Fruit fly (Drosophila melanogaster) whole organism, embryonic: ENCODE data around the gene Coq5.

Experiments
- BtbVII ChIP-seq: fragments of 200-800 bp; sonication (Bioruptor generic); optimal IDR thresholded peaks from 3 replicates; lab custom pipeline; 2017; ENCODE audit warnings: missing biosample characterization, mild to moderate bottlenecking, missing genetic modification characterization
- CG10274 ChIP-seq: fragments of 200-800 bp; sonication (Bioruptor generic); optimal IDR thresholded peaks from 3 replicates; lab custom pipeline; 2017; ENCODE audit warnings: missing biosample characterization, mild to moderate bottlenecking, missing genetic modification characterization
- CG10543 ChIP-seq: fragments of 200-800 bp; sonication (Bioruptor generic); optimal IDR thresholded peaks from 3 replicates; lab custom pipeline; 2017; ENCODE audit warnings: missing biosample characterization, mild to moderate bottlenecking, missing genetic modification characterization, moderate library complexity
- CG12236 ChIP-seq: fragments of 200-800 bp; sonication (Bioruptor generic); optimal IDR thresholded peaks from 2 replicates; lab custom pipeline; 2016; ENCODE audit warnings: missing biosample characterization, missing genetic modification characterization
- CG12942 ChIP-seq: fragments of 200-800 bp; sonication (Bioruptor generic); optimal IDR thresholded peaks from 3 replicates; lab custom pipeline; 2016; ENCODE audit warnings: missing biosample characterization, missing genetic modification characterization
- CG13287 ChIP-seq: fragments of 200-800 bp; sonication (Bioruptor generic); IDR thresholded peaks from 2 replicates; pipeline ENCODE4 v1.3.6; 2022; ENCODE audit warnings: missing biosample characterization, missing genetic modification characterization; ENCODE audit not compliant: partially characterized antibody
- CG14667 ChIP-seq: fragments of 200-800 bp; sonication (Bioruptor generic); IDR thresholded peaks from 2 replicates; pipeline ENCODE4 v1.3.6; 2022; ENCODE audit warnings: missing biosample characterization, missing genetic modification characterization
- CG16779 ChIP-seq: fragments of 200-800 bp; sonication (Bioruptor generic); IDR thresholded peaks from 2 replicates; pipeline ENCODE4 v1.3.6; 2022; ENCODE audit warnings: missing biosample characterization, missing genetic modification characterization
- CG16863 ChIP-seq: fragments of 200-800 bp; sonication (Bioruptor generic); optimal IDR thresholded peaks from 3 replicates; lab custom pipeline; 2016; ENCODE audit warnings: missing biosample characterization, missing genetic modification characterization
- CG17802 ChIP-seq: fragments of 200-800 bp; sonication (Bioruptor generic); optimal IDR thresholded peaks from 2 replicates; lab custom pipeline; 2018; ENCODE audit warnings: missing biosample characterization, mild to moderate bottlenecking, missing genetic modification characterization, moderate library complexity
- CG2875 ChIP-seq: fragments of 200-800 bp; sonication (Bioruptor generic); optimal IDR thresholded peaks from 2 replicates; lab custom pipeline; 2017; ENCODE audit warnings: missing biosample characterization, mild to moderate bottlenecking, missing genetic modification characterization, missing genetic modification reagents
- CG31365 ChIP-seq: fragments of 200-800 bp; sonication (Bioruptor generic); optimal IDR thresholded peaks from 2 replicates; lab custom pipeline; 2018; ENCODE audit warnings: missing biosample characterization, mild to moderate bottlenecking, missing genetic modification characterization
- CG31441 ChIP-seq: fragments of 200-800 bp; sonication (Bioruptor generic); IDR thresholded peaks from 2 replicates; pipeline ENCODE4 v1.3.6; 2022; ENCODE audit warnings: missing biosample characterization, missing genetic modification characterization
- CG32532 ChIP-seq: fragments of 200-800 bp; sonication (Bioruptor generic); IDR thresholded peaks from 2 replicates; pipeline ENCODE4 v1.3.6; 2022; ENCODE audit warnings: missing biosample characterization, missing genetic modification characterization
- CG3847 ChIP-seq: fragments of 200-800 bp; sonication (Bioruptor generic); IDR thresholded peaks from 2 replicates; pipeline ENCODE4 v1.3.6; 2022; ENCODE audit warnings: missing biosample characterization, missing genetic modification characterization
- CG4328 ChIP-seq: fragments of 200-800 bp; sonication (Bioruptor generic); optimal IDR thresholded peaks from 3 replicates; lab custom pipeline; 2017; ENCODE audit warnings: missing biosample characterization, missing genetic modification reagents, missing genetic modification characterization
- CG4730 ChIP-seq: fragments of 200-800 bp; sonication (Bioruptor generic); IDR thresholded peaks from 2 replicates; pipeline ENCODE4 v1.3.6; 2022; ENCODE audit warnings: missing biosample characterization, missing genetic modification characterization
- CG7987 ChIP-seq: fragments of 200-800 bp; sonication (Bioruptor generic); optimal IDR thresholded peaks from 2 replicates; lab custom pipeline; 2018; ENCODE audit warnings: missing biosample characterization, mild to moderate bottlenecking, missing genetic modification characterization, moderate library complexity
- CG8359 ChIP-seq: fragments of 200-800 bp; sonication (Bioruptor generic); optimal IDR thresholded peaks from 2 replicates; lab custom pipeline; 2017; ENCODE audit warnings: missing biosample characterization, mild to moderate bottlenecking, missing genetic modification characterization, borderline replicate concordance
- CG8388 ChIP-seq: fragments of 200-800 bp; sonication (Bioruptor generic); optimal IDR thresholded peaks from 2 replicates; lab custom pipeline; 2019; ENCODE audit warnings: missing biosample characterization, mild to moderate bottlenecking, missing genetic modification characterization, moderate library complexity
- CG9215 ChIP-seq: fragments of 200-800 bp; sonication (Bioruptor generic); IDR thresholded peaks from 2 replicates; pipeline ENCODE4 v1.3.6; 2022; ENCODE audit warnings: missing biosample characterization, missing genetic modification characterization
- Dp ChIP-seq: fragments of 200-800 bp; sonication (Bioruptor generic); optimal IDR thresholded peaks from 2 replicates; lab custom pipeline; 2018; ENCODE audit warnings: missing biosample characterization, mild to moderate bottlenecking, missing genetic modification characterization, moderate library complexity
- Eip74EF ChIP-seq, 2 experiments: fragments of 200-800 bp in 1 of 2; fragments of >200 bp in 1 of 2; sonication (Bioruptor generic) in 1 of 2; optimal IDR thresholded peaks; 2 replicates each; lab custom pipeline; 2017 to 2019; ENCODE audit warnings: missing biosample characterization in 2 of 2, missing genetic modification characterization in 2 of 2, mild to moderate bottlenecking in 1 of 2, moderate library complexity in 1 of 2
- Fer1 ChIP-seq: fragments of 200-800 bp; sonication (Bioruptor generic); optimal IDR thresholded peaks from 2 replicates; lab custom pipeline; 2017; ENCODE audit warnings: missing biosample characterization, mild to moderate bottlenecking, missing genetic modification characterization
- Fer2 ChIP-seq: fragments of 200-800 bp; sonication (Bioruptor generic); optimal IDR thresholded peaks from 2 replicates; lab custom pipeline; 2018; ENCODE audit warnings: missing biosample characterization, mild to moderate bottlenecking, missing genetic modification characterization, moderate library complexity
- HLH4C ChIP-seq: fragments of 200-800 bp; sonication (Bioruptor generic); IDR thresholded peaks from 3 replicates; pipeline ENCODE4 v1.3.6; 2022; ENCODE audit warnings: missing biosample characterization, missing genetic modification characterization; ENCODE audit not compliant: partially characterized antibody
- Myb ChIP-seq: fragments of 200-800 bp; sonication (Bioruptor generic); optimal IDR thresholded peaks from 2 replicates; lab custom pipeline; 2016; ENCODE audit warnings: missing biosample characterization, missing genetic modification characterization
- NC2α ChIP-seq: fragments of 200-800 bp; sonication (Bioruptor generic); optimal IDR thresholded peaks from 2 replicates; lab custom pipeline; 2016; ENCODE audit warnings: missing biosample characterization, missing genetic modification characterization
- NK7.1 ChIP-seq: fragments of 200-800 bp; sonication (Bioruptor generic); optimal IDR thresholded peaks from 3 replicates; lab custom pipeline; 2016; ENCODE audit warnings: missing biosample characterization, missing genetic modification characterization
- Oli ChIP-seq: fragments of 200-800 bp; sonication (Bioruptor generic); optimal IDR thresholded peaks from 2 replicates; lab custom pipeline; 2018; ENCODE audit warnings: missing biosample characterization, mild to moderate bottlenecking, missing genetic modification characterization, moderate library complexity
- Rfx ChIP-seq: fragments of 200-800 bp; sonication (Bioruptor generic); IDR thresholded peaks from 2 replicates; pipeline ENCODE4 v1.3.6; 2022; ENCODE audit warnings: missing biosample characterization, missing genetic modification characterization
- Sry-β ChIP-seq: fragments of 200-800 bp; sonication (Bioruptor generic); optimal IDR thresholded peaks from 2 replicates; lab custom pipeline; 2018; ENCODE audit warnings: missing biosample characterization, mild to moderate bottlenecking, missing genetic modification characterization, moderate library complexity
- Xbp1 ChIP-seq: fragments of 200-800 bp; sonication (Bioruptor generic); optimal IDR thresholded peaks from 3 replicates; lab custom pipeline; 2016; ENCODE audit warnings: missing biosample characterization, mild to moderate bottlenecking, missing genetic modification characterization
- bab2 ChIP-seq: fragments of 200-800 bp; sonication (Bioruptor generic); optimal IDR thresholded peaks from 2 replicates; lab custom pipeline; 2016; ENCODE audit warnings: missing biosample characterization, missing genetic modification characterization
- bigmax ChIP-seq: fragments of 200-800 bp; sonication (Bioruptor generic); optimal IDR thresholded peaks from 2 replicates; lab custom pipeline; 2018; ENCODE audit warnings: missing biosample characterization, mild to moderate bottlenecking, missing genetic modification characterization
- cas ChIP-seq: fragments of 200-800 bp; sonication (Bioruptor generic); IDR thresholded peaks from 2 replicates; pipeline ENCODE4 v1.3.6; 2022; ENCODE audit warnings: missing biosample characterization, missing genetic modification characterization
- caup ChIP-seq: fragments of 200-800 bp; sonication (Bioruptor generic); optimal IDR thresholded peaks from 3 replicates; lab custom pipeline; 2017; ENCODE audit warnings: missing biosample characterization, mild to moderate bottlenecking, missing genetic modification characterization, moderate library complexity; ENCODE audit not compliant: severe bottlenecking
- dysf ChIP-seq: fragments of 200-800 bp; sonication (Bioruptor generic); IDR thresholded peaks from 3 replicates; pipeline ENCODE4 v1.3.6; 2022; ENCODE audit warnings: missing biosample characterization, missing genetic modification characterization
- en ChIP-seq: fragments of 200-800 bp; sonication (Bioruptor generic); optimal IDR thresholded peaks from 2 replicates; lab custom pipeline; 2016; ENCODE audit warnings: missing biosample characterization, missing genetic modification characterization
- fu2 ChIP-seq: fragments of 200-800 bp; sonication (Bioruptor generic); optimal IDR thresholded peaks from 2 replicates; lab custom pipeline; 2016; ENCODE audit warnings: missing biosample characterization, missing genetic modification characterization
- jigr1 ChIP-seq: fragments of 200-800 bp; sonication (Bioruptor generic); IDR thresholded peaks from 3 replicates; pipeline ENCODE4 v1.3.6; 2022; ENCODE audit warnings: missing biosample characterization, missing genetic modification characterization
- kay ChIP-seq: fragments of 200-800 bp; sonication (Bioruptor generic); optimal IDR thresholded peaks from 2 replicates; lab custom pipeline; 2016; ENCODE audit warnings: missing biosample characterization, missing genetic modification characterization
- lilli ChIP-seq: fragments of 200-800 bp; sonication (Bioruptor generic); optimal IDR thresholded peaks from 3 replicates; lab custom pipeline; 2016; ENCODE audit warnings: missing biosample characterization, missing genetic modification characterization
- maf-S ChIP-seq: fragments of 200-800 bp; sonication (Bioruptor generic); optimal IDR thresholded peaks from 2 replicates; lab custom pipeline; 2016; ENCODE audit warnings: missing biosample characterization, missing genetic modification characterization
- mam ChIP-seq: fragments of 200-800 bp; sonication (Bioruptor generic); optimal IDR thresholded peaks from 3 replicates; lab custom pipeline; 2016; ENCODE audit warnings: missing biosample characterization, missing genetic modification characterization
- row ChIP-seq: fragments of 200-800 bp; sonication (Bioruptor generic); IDR thresholded peaks from 3 replicates; pipeline ENCODE4 v1.3.6; 2022; ENCODE audit warnings: missing biosample characterization, missing genetic modification characterization
- ssp ChIP-seq: fragments of 200-800 bp; sonication (Bioruptor generic); IDR thresholded peaks from 2 replicates; pipeline ENCODE4 v1.3.6; 2022; ENCODE audit warnings: missing biosample characterization, missing genetic modification characterization
- tio ChIP-seq: fragments of 200-800 bp; sonication (Bioruptor generic); optimal IDR thresholded peaks from 2 replicates; lab custom pipeline; 2017; ENCODE audit warnings: missing biosample characterization, missing genetic modification characterization, inconsistent platforms
- twi ChIP-seq: fragments of 200-800 bp; optimal IDR thresholded peaks from 2 replicates; lab custom pipeline; 2019; ENCODE audit warnings: missing biosample characterization, mild to moderate bottlenecking, missing genetic modification characterization, moderate library complexity
- tx ChIP-seq: fragments of 200-800 bp; sonication (Bioruptor generic); optimal IDR thresholded peaks from 2 replicates; lab custom pipeline; 2016; ENCODE audit warnings: missing biosample characterization, missing genetic modification characterization

Coq5 gene

dm6 chrX:13234738-13235470 lies 40.6 kb upstream of the Coq5 start (continued):
- TF ChIP-seq CG7987 (GFP tag; lab: Kevin White, UChicago) (no peak), Fer2 (tag; lab: Kevin White, UChicago) (no peak), CG3847 (GFP tag; lab: Robert Waterston, UW) (no peak), kay (GFP tag; lab: Kevin White, UChicago) (no peak), cas (no peak), CG4328 (GFP tag; lab: Kevin White, UChicago) (no peak), bab2 (GFP tag; lab: Kevin White, UChicago) (no peak), lilli (GFP tag; lab: Kevin White, UChicago) (no peak), fu2 (no peak), Sry-β (GFP tag; lab: Kevin White, UChicago) (no peak), twi (tag; lab: Kevin White, UChicago) (no peak), tio (GFP tag; lab: Kevin White, UChicago) (no peak), CG17802 (tag; lab: Kevin White, UChicago) (no peak), jigr1 (no peak), CG32532 (peak; percentile 44; the same call in 1 of the 2 replicates), CG10543 (no peak), CG8388 (no peak), caup (GFP tag; lab: Kevin White, UChicago) (no peak), en (no peak), mam (GFP tag; lab: Kevin White, UChicago) (no peak), ssp (GFP tag; lab: Robert Waterston, UW) (no peak), dysf (no peak), NC2α (GFP tag; lab: Kevin White, UChicago) (no peak), row (GFP tag; lab: Robert Waterston, UW) (peak; percentile 29), NK7.1 (GFP tag; lab: Kevin White, UChicago) (no peak), CG14667 (GFP tag; lab: Robert Waterston, UW) (no peak), HLH4C (GFP tag; lab: Robert Waterston, UW) (no peak), CG31441 (GFP tag; lab: Robert Waterston, UW) (no peak), Rfx (GFP tag; lab: Robert Waterston, UW) (peak; percentile 55), Eip74EF (GFP tag; optimal IDR thresholded peaks at IDR 0.05; lab: Kevin White, UChicago) (peak in 1 of 2 experiments; percentile 36), Oli (tag; lab: Kevin White, UChicago) (no peak), Myb (no peak), CG31365 (tag; lab: Kevin White, UChicago) (no peak), BtbVII (no peak), tx (no peak), CG9215 (no peak), bigmax (GFP tag; lab: Kevin White, UChicago) (no peak), CG12236 (GFP tag; lab: Kevin White, UChicago) (no peak), Fer1 (no peak), CG16863 (GFP tag; lab: Kevin White, UChicago) (no peak), CG12942 (GFP tag; lab: Kevin White, UChicago) (no peak), CG4730 (GFP tag; lab: Robert Waterston, UW) (no peak), CG8359 (GFP tag; lab: Kevin White, UChicago) (no peak), CG13287 (GFP tag; lab: Robert Waterston, UW) (0 out of 2 replicates have a peak, but pooled peaks have one; percentile 10), Xbp1 (GFP tag; lab: Kevin White, UChicago) (no peak), maf-S (GFP tag; lab: Kevin White, UChicago) (no peak), CG2875 (GFP tag; lab: Kevin White, UChicago) (no peak), CG16779 (GFP tag; lab: Robert Waterston, UW) (no peak), Dp (GFP tag; lab: Kevin White, UChicago) (no peak), CG10274 (no peak)
